Fruit fly (Drosophila melanogaster): Measurements from ENCODE around the gene Coq3.
A peak's percentile ranks its signal among the peaks of the same experiment; 100 is the strongest.

The Coq3 gene

dm6 chr2L:21196511-21196910 lies 38.1 kb upstream of the Coq3 start (continued):
- TF ChIP-seq ind (GFP tag; optimal IDR thresholded peaks at IDR 0.05) (peak; percentile 14), HHEX (GFP tag; optimal IDR thresholded peaks at IDR 0.05) (peak; percentile 17), Asciz (GFP tag; optimal IDR thresholded peaks at IDR 0.05) (no peak), Fer1 (GFP tag; optimal IDR thresholded peaks at IDR 0.05) (peak; percentile 10), BtbVII (GFP tag; optimal IDR thresholded peaks at IDR 0.05) (no peak), CG2678 (tag; optimal IDR thresholded peaks at IDR 0.05) (peak; percentile 56), psq (GFP tag; optimal IDR thresholded peaks at IDR 0.05) (no peak), Rfx (GFP tag; IDR thresholded peaks at IDR 0.05) (0 out of 2 replicates have a peak, but pooled peaks have one; percentile 14), CoRest (tag; optimal IDR thresholded peaks at IDR 0.05) (peak; percentile 27), Optix (GFP tag; IDR thresholded peaks at IDR 0.05) (no peak), insv (GFP tag; optimal IDR thresholded peaks at IDR 0.05) (no peak), Taf1 (GFP tag; IDR thresholded peaks at IDR 0.05) (0 out of 2 replicates have a peak, but pooled peaks have one; percentile 8), Med (GFP tag) (peak; percentile 77), CG9727 (GFP tag; optimal IDR thresholded peaks at IDR 0.05) (peak; percentile 42), E2f2 (GFP tag; IDR thresholded peaks at IDR 0.05) (0 out of 2 replicates have a peak, but pooled peaks have one; percentile 9), Atf-2 (GFP tag; optimal IDR thresholded peaks at IDR 0.05) (no peak), br (optimal IDR thresholded peaks at IDR 0.05) (no peak), mirr (GFP tag; optimal IDR thresholded peaks at IDR 0.05) (no peak), lbe (GFP tag; optimal IDR thresholded peaks at IDR 0.05) (no peak), CG8924 (tag; optimal IDR thresholded peaks at IDR 0.05) (peak; percentile 6), Hr51 (GFP tag; optimal IDR thresholded peaks at IDR 0.05) (peak in 1 of 2 experiments; percentile 3), CG10959 (GFP tag; IDR thresholded peaks at IDR 0.05) (no peak), CG4328 (GFP tag; optimal IDR thresholded peaks at IDR 0.05) (no peak), CG3995 (GFP tag; optimal IDR thresholded peaks at IDR 0.05) (no peak), Lim3 (GFP tag; IDR thresholded peaks at IDR 0.05) (no peak), CG1832 (GFP tag; optimal IDR thresholded peaks at IDR 0.05) (no peak), CG17361 (GFP tag; IDR thresholded peaks at IDR 0.05) (0 out of 3 replicates have a peak, but pooled peaks have one; percentile 32), Pdp1 (GFP tag; optimal IDR thresholded peaks at IDR 0.05) (peak in 1 of 2 experiments; percentile 7), pb (GFP tag; optimal IDR thresholded peaks at IDR 0.05) (no peak), CG11504 (tag; optimal IDR thresholded peaks at IDR 0.05) (peak; percentile 47), cwo (GFP tag; optimal IDR thresholded peaks at IDR 0.05) (peak; percentile 12), row (GFP tag; IDR thresholded peaks at IDR 0.05) (peak; percentile 60), bbx (GFP tag; IDR thresholded peaks at IDR 0.05; ENCODE audit: partially characterized antibody) (no peak), da (GFP tag; optimal IDR thresholded peaks at IDR 0.05) (no peak), nmo (GFP tag; optimal IDR thresholded peaks at IDR 0.05) (peak; percentile 20), Oli (tag; optimal IDR thresholded peaks at IDR 0.05) (peak; percentile 17), Hmr (GFP tag; optimal IDR thresholded peaks at IDR 0.05) (peak; percentile 34), lola (GFP tag; optimal IDR thresholded peaks at IDR 0.05) (peak in 1 of 3 experiments; percentile 3), CG10979 (tag; optimal IDR thresholded peaks at IDR 0.05) (peak; percentile 1), CG18262 (tag; optimal IDR thresholded peaks at IDR 0.05) (peak; percentile 26), Hmx (GFP tag; optimal IDR thresholded peaks at IDR 0.05) (no peak), Ptx1 (GFP tag; IDR thresholded peaks at IDR 0.05) (0 out of 2 replicates have a peak, but pooled peaks have one; percentile 15)

All from whole organism, embryonic.